Fruit fly (Drosophila melanogaster): ENCODE results near the gene Rbcn-3A.

Rbcn-3A gene

dm6 chrX:6267187-6267711, 12.0 kb upstream of the Rbcn-3A start, which contains the start of gene schlank (continued):
- TF ChIP-seq CG4328 (GFP tag; optimal IDR thresholded peaks at IDR 0.05) = no peak
- TF ChIP-seq lov (optimal IDR thresholded peaks at IDR 0.05) = no peak
- no peak for TF ChIP-seq lov (GFP tag; IDR thresholded peaks at IDR 0.05)
- peak; percentile 68 for TF ChIP-seq CoRest (tag; optimal IDR thresholded peaks at IDR 0.05)
- TF ChIP-seq fu2 (GFP tag; optimal IDR thresholded peaks at IDR 0.05) = peak; percentile 59
- peak; percentile 44; the same call in 1 of the 2 replicates for TF ChIP-seq CG4404 (GFP tag; IDR thresholded peaks at IDR 0.05)
- TF ChIP-seq CG17829 (tag; optimal IDR thresholded peaks at IDR 0.05) = peak; percentile 28
- TF ChIP-seq schlank (tag; optimal IDR thresholded peaks at IDR 0.05) = peak; percentile 64
- peak; percentile 49 for TF ChIP-seq Atf-2 (GFP tag; optimal IDR thresholded peaks at IDR 0.05)
- TF ChIP-seq CG8089 (GFP tag; optimal IDR thresholded peaks at IDR 0.05) = peak; percentile 47
- TF ChIP-seq unpg (GFP tag; optimal IDR thresholded peaks at IDR 0.05) = peak; percentile 44
- peak; percentile 73 for TF ChIP-seq mam (GFP tag; optimal IDR thresholded peaks at IDR 0.05)
- TF ChIP-seq Sox102F (GFP tag; optimal IDR thresholded peaks at IDR 0.05) = no peak
- no peak for TF ChIP-seq CG4854 (GFP tag; optimal IDR thresholded peaks at IDR 0.05)
- TF ChIP-seq sisA (GFP tag; IDR thresholded peaks at IDR 0.05) = peak; percentile 74
- TF ChIP-seq lola (GFP tag; optimal IDR thresholded peaks at IDR 0.05) = peak in 1 of 3 experiments; percentile 37
- no peak for TF ChIP-seq vnd (GFP tag; IDR thresholded peaks at IDR 0.05; ENCODE audit: partially characterized antibody)
- peak; percentile 28; the same call in 1 of the 3 replicates for TF ChIP-seq croc (GFP tag; conservative IDR thresholded peaks at IDR 0.05)
- peak; percentile 80 for TF ChIP-seq sens (GFP tag)
- peak; percentile 56 for TF ChIP-seq wdn (GFP tag; IDR thresholded peaks at IDR 0.05)
- peak; percentile 55 for TF ChIP-seq CG9727 (GFP tag; optimal IDR thresholded peaks at IDR 0.05)
- 0 out of 2 replicates have a peak, but pooled peaks have one; percentile 20 for TF ChIP-seq aop (GFP tag; IDR thresholded peaks at IDR 0.05)
- peak; percentile 32 for TF ChIP-seq stwl (tag; optimal IDR thresholded peaks at IDR 0.05)
- no peak for TF ChIP-seq TFAM (GFP tag; optimal IDR thresholded peaks at IDR 0.05)
- no peak for TF ChIP-seq CG43689 (GFP tag; IDR thresholded peaks at IDR 0.05)
- peak; percentile 28 for TF ChIP-seq CG11723 (GFP tag; optimal IDR thresholded peaks at IDR 0.05)
- TF ChIP-seq corto (GFP tag; optimal IDR thresholded peaks at IDR 0.05) = no peak
- TF ChIP-seq Dll (GFP tag; IDR thresholded peaks at IDR 0.05; ENCODE audit: partially characterized antibody) = no peak
- TF ChIP-seq CG15011 (GFP tag; optimal IDR thresholded peaks at IDR 0.05) = no peak
- TF ChIP-seq nerfin-1 (tag; optimal IDR thresholded peaks at IDR 0.05) = no peak
- TF ChIP-seq CG4360 (GFP tag; IDR thresholded peaks at IDR 0.05) = no peak
- peak; percentile 38 for TF ChIP-seq CG30020 (tag; optimal IDR thresholded peaks at IDR 0.05)
- peak; percentile 29 for TF ChIP-seq CG12942 (GFP tag; optimal IDR thresholded peaks at IDR 0.05)
- peak; percentile 57; the same call in 1 of the 2 replicates for TF ChIP-seq ranshi (GFP tag; IDR thresholded peaks at IDR 0.05)
- peak; percentile 3 for TF ChIP-seq CG3163 (GFP tag; optimal IDR thresholded peaks at IDR 0.05)
- TF ChIP-seq sd (tag; optimal IDR thresholded peaks at IDR 0.05) = peak; percentile 59
- peak; percentile 74 for TF ChIP-seq jumu (GFP tag; optimal IDR thresholded peaks at IDR 0.05)
- TF ChIP-seq Doc2 (GFP tag; IDR thresholded peaks at IDR 0.05) = no peak
- TF ChIP-seq ind (GFP tag; optimal IDR thresholded peaks at IDR 0.05) = peak; percentile 73
- TF ChIP-seq CG33213 (GFP tag; optimal IDR thresholded peaks at IDR 0.05) = peak; percentile 37
- peak; percentile 52 for TF ChIP-seq Fer3 (tag; optimal IDR thresholded peaks at IDR 0.05)
- 0 out of 3 replicates have a peak, but pooled peaks have one; percentile 12 for TF ChIP-seq otp (GFP tag; IDR thresholded peaks at IDR 0.05)
- TF ChIP-seq dati (GFP tag; IDR thresholded peaks at IDR 0.05) = no peak
- no peak for TF ChIP-seq dmrt99B (tag; optimal IDR thresholded peaks at IDR 0.05)
- TF ChIP-seq CG2889 (GFP tag; IDR thresholded peaks at IDR 0.05) = 0 out of 3 replicates have a peak, but pooled peaks have one; percentile 13
- TF ChIP-seq CG42726 (GFP tag; IDR thresholded peaks at IDR 0.05; ENCODE audit: partially characterized antibody) = no peak
- TF ChIP-seq shn (GFP tag; optimal IDR thresholded peaks at IDR 0.05) = peak; percentile 55
- peak; percentile 39 for TF ChIP-seq CG14667 (GFP tag; IDR thresholded peaks at IDR 0.05)
- no peak for TF ChIP-seq cas (GFP tag; IDR thresholded peaks at IDR 0.05)
- peak; percentile 71 for TF ChIP-seq Lhr (GFP tag; optimal IDR thresholded peaks at IDR 0.05)
